Worm (Caenorhabditis elegans) whole organism, L4 larva: ENCODE measurements around the gene sdz-8.

Source experiments
- ZK546.5 ChIP-seq, 2 experiments: sonication (generic microtip); optimal IDR thresholded peaks; 2 replicates each; lab custom pipeline; 2017; ENCODE audit warnings: missing biosample characterization in 2 of 2, missing genetic modification characterization in 2 of 2
- ama-1 ChIP-seq: fragments of 150-350 bp; optimal IDR thresholded peaks from 2 replicates; lab custom pipeline; 2014; ENCODE audit warnings: inconsistent platforms, mixed read lengths
- daf-16 ChIP-seq, 3 experiments: sonication (generic microtip); optimal IDR thresholded peaks; 2 replicates each; lab custom pipeline; 2016 to 2017; ENCODE audit warnings: missing genetic modification characterization in 3 of 3, missing genetic modification reagents in 3 of 3, mild to moderate bottlenecking in 2 of 3, missing compliant biosample characterization in 2 of 3, missing biosample characterization in 1 of 3, moderate library complexity in 1 of 3
- egl-27 ChIP-seq: sonication (generic microtip); optimal IDR thresholded peaks from 3 replicates; lab custom pipeline; 2017; ENCODE audit warnings: missing biosample characterization, missing genetic modification reagents, missing genetic modification characterization
- hlh-11 ChIP-seq: fragments of 200-800 bp; sonication (Bioruptor generic); optimal IDR thresholded peaks from 2 replicates; lab custom pipeline; 2018; ENCODE audit warnings: mild to moderate bottlenecking, missing genetic modification characterization, missing compliant biosample characterization
- lim-7 ChIP-seq: fragments of 200-800 bp; sonication (Bioruptor generic); IDR thresholded peaks from 2 replicates; pipeline ENCODE4 v1.3.6; 2022; ENCODE audit warnings: missing genetic modification characterization, missing compliant biosample characterization
- lsy-2 ChIP-seq, 2 experiments: fragments of 150-350 bp in 1 of 2; sonication (generic microtip) in 1 of 2; optimal IDR thresholded peaks; 2 replicates each; lab custom pipeline; 2014 to 2017; ENCODE audit warnings: missing biosample characterization in 2 of 2, missing genetic modification characterization in 2 of 2
- madf-5 ChIP-seq, 2 experiments: fragments of 200-800 bp; sonication (Bioruptor generic); IDR thresholded peaks; 2 replicates each; pipeline ENCODE4 v1.3.6; 2022; ENCODE audit warnings: missing compliant biosample characterization in 2 of 2, missing genetic modification characterization in 2 of 2
- mdt-29 ChIP-seq: fragments of 200-800 bp; sonication (Bioruptor generic); IDR thresholded peaks from 2 replicates; pipeline ENCODE4 v1.3.6; 2022; ENCODE audit warnings: missing genetic modification reagents, missing genetic modification characterization, missing compliant biosample characterization
- nhr-102 ChIP-seq: sonication (generic microtip); optimal IDR thresholded peaks from 2 replicates; lab custom pipeline; 2016; ENCODE audit warnings: mild to moderate bottlenecking, missing genetic modification characterization, moderate library complexity, missing compliant biosample characterization
- nhr-237 ChIP-seq: sonication (generic microtip); optimal IDR thresholded peaks from 2 replicates; lab custom pipeline; 2017; ENCODE audit warnings: missing biosample characterization, missing genetic modification characterization
- php-3 ChIP-seq: fragments of 200-800 bp; sonication (Bioruptor generic); IDR thresholded peaks from 2 replicates; pipeline ENCODE4 v1.3.6; 2022; ENCODE audit warnings: missing genetic modification reagents, missing genetic modification characterization, missing compliant biosample characterization
- sdz-12 ChIP-seq: fragments of 200-800 bp; sonication (Bioruptor generic); optimal IDR thresholded peaks from 2 replicates; lab custom pipeline; 2018; ENCODE audit warnings: mild to moderate bottlenecking, missing genetic modification characterization, missing compliant biosample characterization

DNA sequence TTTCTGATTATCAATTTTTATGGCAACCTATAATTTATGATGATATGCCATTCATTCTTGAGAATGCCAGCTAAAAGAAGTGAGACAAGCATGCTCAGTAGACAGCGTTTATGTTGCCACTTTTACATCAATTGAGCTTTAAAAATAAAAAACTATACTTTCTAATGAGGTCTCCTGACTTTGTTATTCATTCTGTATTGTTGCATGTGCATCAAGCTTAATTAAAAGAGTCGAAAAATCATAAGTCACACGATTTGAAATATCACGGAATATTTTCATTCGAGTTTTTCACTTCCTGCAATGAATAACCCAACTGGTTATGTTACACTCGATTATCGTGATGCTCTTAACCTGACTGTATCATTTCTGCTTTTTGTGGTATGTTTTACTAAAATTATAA, 46.7 kb upstream of the sdz-8 start, which contains the start of gene srx-86:
- TF ChIP-seq mdt-29, result no peak
- TF ChIP-seq hlh-11, result no peak
- TF ChIP-seq ama-1 (lab: Kevin White, UChicago), result no peak
- TF ChIP-seq php-3 (GFP tag; lab: Robert Waterston, UW), result no peak
- TF ChIP-seq lim-7 (GFP tag; lab: Robert Waterston, UW), result no peak
- TF ChIP-seq madf-5 (GFP tag; IDR thresholded peaks at IDR 0.05; lab: Robert Waterston, UW), result no peak
- no peak for TF ChIP-seq lsy-2 (tag; optimal IDR thresholded peaks at IDR 0.05; lab: Kevin White, UChicago)
- no peak for TF ChIP-seq egl-27
- no peak for TF ChIP-seq ZK546.5 (tag; optimal IDR thresholded peaks at IDR 0.05; lab: Kevin White, UChicago)
- no peak for TF ChIP-seq nhr-102 (tag; lab: Kevin White, UChicago)
- TF ChIP-seq nhr-237, result no peak
- TF ChIP-seq daf-16 (GFP tag; optimal IDR thresholded peaks at IDR 0.05; lab: Kevin White, UChicago), result no peak
- no peak for TF ChIP-seq daf-16 (tag; optimal IDR thresholded peaks at IDR 0.05; lab: Kevin White, UChicago)
- TF ChIP-seq sdz-12 (GFP tag; lab: Kevin White, UChicago), result no peak
